Worm (Caenorhabditis elegans) whole organism, L1 larva: ENCODE measurements around the gene tag-123.

ENCODE experiments used
- aha-1 ChIP-seq: fragments of 150-350 bp; optimal IDR thresholded peaks from 2 replicates; lab custom pipeline; 2014; ENCODE audit warnings: missing biosample characterization, missing genetic modification characterization
- egl-27 ChIP-seq, 2 experiments: fragments of 150-350 bp in 1 of 2; sonication (generic microtip); optimal IDR thresholded peaks; 3 replicates each; lab custom pipeline; 2017 to 2018; ENCODE audit warnings: missing biosample characterization in 2 of 2, missing genetic modification characterization in 2 of 2, missing genetic modification reagents in 2 of 2
- isw-1 ChIP-seq: fragments of 200-800 bp; sonication (Bioruptor generic); IDR thresholded peaks from 2 replicates; pipeline ENCODE4 v1.3.6; 2022; ENCODE audit warnings: missing genetic modification characterization, missing compliant biosample characterization
- lin-15B ChIP-seq: fragments of 150-350 bp; sonication (generic microtip); optimal IDR thresholded peaks from 3 replicates; lab custom pipeline; 2014; ENCODE audit warnings: missing biosample characterization, missing genetic modification characterization
- mep-1 ChIP-seq: fragments of 150-350 bp; optimal IDR thresholded peaks from 2 replicates; lab custom pipeline; 2014; ENCODE audit warnings: missing biosample characterization, missing genetic modification characterization
- nhr-11 ChIP-seq: fragments of 150-350 bp; optimal IDR thresholded peaks from 2 replicates; lab custom pipeline; 2014; ENCODE audit warnings: missing biosample characterization, missing genetic modification characterization
- nhr-12 ChIP-seq: sonication (generic microtip); optimal IDR thresholded peaks from 2 replicates; lab custom pipeline; 2017; ENCODE audit warnings: missing biosample characterization, missing genetic modification characterization
- snpc-4 ChIP-seq: fragments of 150-350 bp; optimal IDR thresholded peaks from 2 replicates; lab custom pipeline; 2014; ENCODE audit warnings: missing biosample characterization, missing genetic modification characterization
- sptf-1 ChIP-seq: fragments of 150-350 bp; optimal IDR thresholded peaks from 2 replicates; lab custom pipeline; 2014; ENCODE audit warnings: missing biosample characterization, missing genetic modification characterization
- unc-30 ChIP-seq: sonication (generic microtip); optimal IDR thresholded peaks from 2 replicates; lab custom pipeline; 2017; ENCODE audit warnings: missing biosample characterization, missing genetic modification characterization
- unc-62 ChIP-seq: fragments of 150-350 bp; optimal IDR thresholded peaks from 2 replicates; lab custom pipeline; 2014; ENCODE audit warnings: missing biosample characterization, missing genetic modification reagents, missing genetic modification characterization

DNA sequence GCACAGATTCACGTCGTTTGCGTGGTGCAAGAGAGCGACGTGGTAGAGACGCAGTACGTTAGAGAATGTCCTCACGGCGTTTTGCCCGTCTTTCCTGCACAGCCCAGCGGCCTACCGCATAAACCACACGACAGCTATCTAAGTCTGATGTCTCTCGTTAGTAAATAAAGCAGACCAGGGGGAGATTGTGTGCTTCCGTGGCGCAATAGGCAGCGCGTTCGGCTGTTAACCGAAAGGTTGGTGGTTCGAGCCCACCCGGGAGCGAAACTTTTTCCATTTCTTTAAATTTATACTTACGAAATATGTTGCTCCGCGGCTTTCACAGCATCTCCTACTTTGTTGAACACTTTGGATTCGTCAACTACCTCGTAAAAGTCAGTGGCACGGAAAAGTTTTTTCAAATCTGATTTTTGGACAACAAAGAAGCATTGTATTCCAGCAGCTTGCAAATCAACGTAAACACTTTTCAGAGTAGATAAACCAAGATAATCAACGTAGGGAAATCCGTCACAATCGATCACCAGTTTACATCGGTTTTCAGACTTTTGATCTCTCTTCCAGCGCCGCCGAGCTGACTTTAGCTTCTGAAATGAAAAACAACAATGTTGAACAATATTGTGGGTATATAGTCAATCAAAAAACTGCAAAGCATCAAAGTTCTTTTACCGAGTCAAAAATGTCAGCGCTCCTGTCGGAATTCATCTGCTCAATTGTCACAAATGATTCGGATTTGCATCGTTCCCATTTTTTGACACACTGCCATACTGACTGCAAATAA, 17.4 kb downstream of the tag-123 start:
- TF ChIP-seq nhr-12 (tag; lab: Kevin White, UChicago), result no peak
- TF ChIP-seq nhr-11 (tag; lab: Kevin White, UChicago), result peak; percentile 62
- TF ChIP-seq mep-1, result peak; percentile 81
- TF ChIP-seq sptf-1 (tag; lab: Kevin White, UChicago), result no peak
- peak; percentile 69 to 73 for TF ChIP-seq egl-27 (tag; optimal IDR thresholded peaks at IDR 0.05; lab: Kevin White, UChicago)
- TF ChIP-seq lin-15B (tag; lab: Kevin White, UChicago), result no peak
- no peak for TF ChIP-seq unc-62
- TF ChIP-seq isw-1 (GFP tag; lab: Robert Waterston, UW), result peak; percentile 86
- TF ChIP-seq unc-30, result no peak
- no peak for TF ChIP-seq aha-1
- peak; percentile 49 for TF ChIP-seq snpc-4
